Fruit fly (Drosophila melanogaster): Measurements from ENCODE around the gene Prtl99C.

The Prtl99C gene

dm6 chr3R:29835710-29836049, at the start of gene Prtl99C:
TSS of gene Prtl99C (plus strand) at chr3R:29835950.
- TF ChIP-seq CTCF (optimal IDR thresholded peaks at IDR 0.05) = no peak
- no peak for TF ChIP-seq CG8478 (optimal IDR thresholded peaks at IDR 0.05)

dm6 chr3R:29786016-29786996, 49.4 kb upstream of the Prtl99C start:
- TF ChIP-seq CTCF (optimal IDR thresholded peaks at IDR 0.05) = no peak
- TF ChIP-seq CG8478 (optimal IDR thresholded peaks at IDR 0.05) = no peak

dm6 chr3R:29787891-29788549, 47.7 kb upstream of the Prtl99C start:
- TF ChIP-seq CG8478 (optimal IDR thresholded peaks at IDR 0.05) = no peak
- TF ChIP-seq CTCF (optimal IDR thresholded peaks at IDR 0.05) = no peak

dm6 chr3R:29790183-29790582, 45.6 kb upstream of the Prtl99C start:
- TF ChIP-seq CG8478 (optimal IDR thresholded peaks at IDR 0.05) (no peak), CTCF (optimal IDR thresholded peaks at IDR 0.05) (no peak)

- TF ChIP-seq CTCF (optimal IDR thresholded peaks at IDR 0.05) (no peak), CG8478 (optimal IDR thresholded peaks at IDR 0.05) (no peak)
Observed at dm6 chr3R:29794161-29794882, 41.4 kb upstream of the Prtl99C start, which contains the start of gene sro. TSS of gene sro (plus strand) at chr3R:29794597.

dm6 chr3R:29797183-29797582, 38.6 kb upstream of the Prtl99C start:
- TF ChIP-seq CTCF (optimal IDR thresholded peaks at IDR 0.05) (no peak), CG8478 (optimal IDR thresholded peaks at IDR 0.05) (no peak)

- TF ChIP-seq CG8478 (optimal IDR thresholded peaks at IDR 0.05) = no peak
- TF ChIP-seq CTCF (optimal IDR thresholded peaks at IDR 0.05) = peak; percentile 16 to 25
Observed at dm6 chr3R:29798966-29799680, 36.6 kb upstream of the Prtl99C start, which contains the start of the genes Rnb and Drice. TSS of gene Rnb (minus strand) at chr3R:29799354. TSS of gene Drice (plus strand) at chr3R:29799658.

dm6 chr3R:29799681-29800028, 36.1 kb upstream of the Prtl99C start:
- TF ChIP-seq CTCF (optimal IDR thresholded peaks at IDR 0.05) (no peak), CG8478 (optimal IDR thresholded peaks at IDR 0.05) (no peak)

- TF ChIP-seq CTCF (optimal IDR thresholded peaks at IDR 0.05) (no peak), CG8478 (optimal IDR thresholded peaks at IDR 0.05) (no peak)
Observed at dm6 chr3R:29802753-29803313, 32.9 kb upstream of the Prtl99C start, which contains the start of the genes Etfb and CG7789. TSS of gene Etfb (minus strand) at chr3R:29802945. TSS of gene CG7789 (plus strand) at chr3R:29803196.

dm6 chr3R:29806682-29807393, 28.9 kb upstream of the Prtl99C start, which contains the start of the genes ca and ncd:
TSS of gene ca (plus strand) at chr3R:29806811.
TSS of gene ncd (minus strand) at chr3R:29807127.
- TF ChIP-seq CG8478 (optimal IDR thresholded peaks at IDR 0.05) (no peak), CTCF (optimal IDR thresholded peaks at IDR 0.05) (peak in 1 of 2 experiments; percentile 14)

- TF ChIP-seq CG8478 (optimal IDR thresholded peaks at IDR 0.05) = no peak
- no peak for TF ChIP-seq CTCF (optimal IDR thresholded peaks at IDR 0.05)
Observed at dm6 chr3R:29816266-29816665, 19.5 kb upstream of the Prtl99C start, which contains the start of gene Vps16B. TSS of gene Vps16B (minus strand) at chr3R:29816451.

- TF ChIP-seq CTCF (optimal IDR thresholded peaks at IDR 0.05) (no peak), CG8478 (optimal IDR thresholded peaks at IDR 0.05) (no peak)
Observed at dm6 chr3R:29817664-29818063, 18.1 kb upstream of the Prtl99C start, which contains the start of gene CG7829. TSS of gene CG7829 (minus strand) at chr3R:29817764.

Measured in S2 (cell line).